Fruit fly (Drosophila melanogaster) whole organism: ENCODE data around the gene Vm26Aa.

Experiments
- CG8478 ChIP-seq: fragments of >200 bp; optimal IDR thresholded peaks from 2 replicates; lab custom pipeline; 2018; ENCODE audit warnings: inconsistent platforms
- EcR ChIP-seq, 2 experiments: fragments of >200 bp; optimal IDR thresholded peaks; 2 replicates each; lab custom pipeline; 2017; ENCODE audit warnings: missing biosample characterization in 2 of 2, missing genetic modification characterization in 2 of 2, missing genetic modification reagents in 2 of 2
- psq ChIP-seq: fragments of >200 bp; optimal IDR thresholded peaks from 2 replicates; lab custom pipeline; 2017
- usp ChIP-seq: fragments of >200 bp; optimal IDR thresholded peaks from 2 replicates; lab custom pipeline; 2017; ENCODE audit warnings: missing biosample characterization, missing genetic modification characterization, mixed read lengths

- no peak for TF ChIP-seq CG8478 (lab: Kevin White, UChicago)
- peak in 1 of 2 experiments; percentile 31 for TF ChIP-seq EcR (GFP tag; optimal IDR thresholded peaks at IDR 0.05; lab: Kevin White, UChicago)
- TF ChIP-seq psq (lab: Kevin White, UChicago) = no peak
- TF ChIP-seq usp (GFP tag; lab: Kevin White, UChicago) = no peak
These were observed 14.0 kb upstream of the Vm26Aa start for dm6 chr2L:5974122-5974521.
